Fruit fly (Drosophila melanogaster) whole organism, wandering third instar larva: ENCODE measurements around the gene vanin-like.

Experiments used
- Abd-B ChIP-seq: fragments of >200 bp; optimal IDR thresholded peaks from 2 replicates; lab custom pipeline; 2017; ENCODE audit warnings: missing biosample characterization, missing genetic modification characterization
- CG9705 ChIP-seq: fragments of 200-800 bp; sonication (Bioruptor generic); optimal IDR thresholded peaks from 2 replicates; lab custom pipeline; 2018; ENCODE audit warnings: missing biosample characterization, mild to moderate bottlenecking, missing genetic modification characterization
- CrebA ChIP-seq: fragments of 200-800 bp; sonication (Bioruptor generic); optimal IDR thresholded peaks from 2 replicates; lab custom pipeline; 2016; ENCODE audit warnings: missing biosample characterization, mild to moderate bottlenecking, missing genetic modification characterization, borderline replicate concordance
- Dfd ChIP-seq: fragments of >200 bp; optimal IDR thresholded peaks from 2 replicates; lab custom pipeline; 2017; ENCODE audit warnings: missing biosample characterization, missing genetic modification characterization
- Dif ChIP-seq: fragments of 200-275, 200-300 bp; sonication (Bioruptor generic); optimal IDR thresholded peaks from 2 replicates; lab custom pipeline; 2018; ENCODE audit warnings: missing biosample characterization, missing genetic modification characterization; ENCODE audit not compliant: partially characterized antibody
- HLH106 ChIP-seq: fragments of 200-800 bp; optimal IDR thresholded peaks from 3 replicates; lab custom pipeline; 2019; ENCODE audit warnings: missing biosample characterization, mild to moderate bottlenecking, missing genetic modification characterization, moderate library complexity
- Hnf4 ChIP-seq: fragments of 200-800 bp; sonication (Bioruptor generic); optimal IDR thresholded peaks from 2 replicates; lab custom pipeline; 2016; ENCODE audit warnings: missing biosample characterization, mild to moderate bottlenecking, missing genetic modification characterization
- Hr78 ChIP-seq: fragments of >200 bp; optimal IDR thresholded peaks from 2 replicates; lab custom pipeline; 2017; ENCODE audit warnings: missing biosample characterization, missing genetic modification characterization
- Hr83 ChIP-seq: fragments of 200-300 bp; sonication (Bioruptor generic); optimal IDR thresholded peaks from 2 replicates; lab custom pipeline; 2016; ENCODE audit warnings: missing biosample characterization, mild to moderate bottlenecking, missing genetic modification characterization, moderate library complexity; ENCODE audit not compliant: poor library complexity, severe bottlenecking
- Jra ChIP-seq: sonication (Bioruptor generic); optimal IDR thresholded peaks from 2 replicates; lab custom pipeline; 2016; ENCODE audit warnings: missing biosample characterization, missing genetic modification characterization
- Mio ChIP-seq: sonication (Bioruptor generic); optimal IDR thresholded peaks from 2 replicates; lab custom pipeline; 2016; ENCODE audit warnings: missing biosample characterization, missing genetic modification characterization
- Myc ChIP-seq: fragments of >200 bp; optimal IDR thresholded peaks from 2 replicates; lab custom pipeline; 2017
- N ChIP-seq: fragments of >200 bp; optimal IDR thresholded peaks from 2 replicates; lab custom pipeline; 2018; ENCODE audit warnings: missing biosample characterization, missing external identifiers, missing genetic modification characterization
- OdsH ChIP-seq: fragments of 200-800 bp; sonication (Bioruptor generic); optimal IDR thresholded peaks from 2 replicates; lab custom pipeline; 2016; ENCODE audit warnings: missing biosample characterization, mild to moderate bottlenecking, missing genetic modification characterization
- Rel ChIP-seq, 2 experiments: fragments of 200-800 bp; sonication (Bioruptor generic) in 1 of 2; optimal IDR thresholded peaks; 2 replicates in 1 of 2; 3 replicates in 1 of 2; lab custom pipeline; 2016 to 2019; ENCODE audit warnings: mild to moderate bottlenecking in 2 of 2, missing biosample characterization in 2 of 2, missing genetic modification characterization in 2 of 2, moderate library complexity in 1 of 2
- Vsx2 ChIP-seq: fragments of 200-300, 225-300 bp; sonication (Bioruptor generic); optimal IDR thresholded peaks from 2 replicates; lab custom pipeline; 2018; ENCODE audit warnings: missing biosample characterization, missing genetic modification characterization; ENCODE audit not compliant: partially characterized antibody
- brk ChIP-seq: fragments of 200-800 bp; sonication (Bioruptor generic); optimal IDR thresholded peaks from 2 replicates; lab custom pipeline; 2016; ENCODE audit warnings: missing biosample characterization, mild to moderate bottlenecking, missing genetic modification characterization
- dl ChIP-seq, 2 experiments: fragments of 175-275, 200-275 bp in 1 of 2; fragments of 200-275 bp in 1 of 2; sonication (Bioruptor generic); optimal IDR thresholded peaks; lab custom pipeline; 2018; ENCODE audit warnings: mild to moderate bottlenecking in 2 of 2, missing biosample characterization in 2 of 2, missing genetic modification characterization in 2 of 2, moderate library complexity in 2 of 2; ENCODE audit not compliant: partially characterized antibody in 2 of 2, insufficient read depth in 1 of 2
- dmrt93B ChIP-seq: fragments of 200-800 bp; sonication (Bioruptor generic); optimal IDR thresholded peaks from 2 replicates; lab custom pipeline; 2018; ENCODE audit warnings: missing biosample characterization, mild to moderate bottlenecking, missing genetic modification characterization
- dsf ChIP-seq: sonication (Bioruptor generic); optimal IDR thresholded peaks from 2 replicates; lab custom pipeline; 2016; ENCODE audit warnings: missing biosample characterization, missing genetic modification characterization, borderline replicate concordance
- ey ChIP-seq: fragments of 200-800 bp; sonication (Bioruptor generic); optimal IDR thresholded peaks from 2 replicates; lab custom pipeline; 2016; ENCODE audit warnings: missing biosample characterization, missing genetic modification characterization
- foxo ChIP-seq, 2 experiments: fragments of 200-800 bp; sonication (Bioruptor generic); optimal IDR thresholded peaks; 2 replicates in 1 of 2; 3 replicates in 1 of 2; lab custom pipeline; 2016 to 2017; ENCODE audit warnings: missing biosample characterization in 2 of 2, missing genetic modification characterization in 2 of 2
- fru ChIP-seq: fragments of 200-800 bp; sonication (Bioruptor generic); optimal IDR thresholded peaks from 3 replicates; lab custom pipeline; 2016; ENCODE audit warnings: missing biosample characterization, mild to moderate bottlenecking, missing genetic modification characterization
- lola ChIP-seq: fragments of >200 bp; optimal IDR thresholded peaks from 2 replicates; lab custom pipeline; 2017; ENCODE audit warnings: missing biosample characterization, missing genetic modification characterization
- pan ChIP-seq: fragments of >200 bp; optimal IDR thresholded peaks from 2 replicates; lab custom pipeline; 2017
- psq ChIP-seq: fragments of 200-800 bp; sonication (Bioruptor generic); optimal IDR thresholded peaks from 3 replicates; lab custom pipeline; 2017; ENCODE audit warnings: missing biosample characterization, mild to moderate bottlenecking, missing genetic modification characterization, moderate library complexity
- rgr ChIP-seq: fragments of 200-800 bp; sonication (Bioruptor generic); optimal IDR thresholded peaks from 3 replicates; lab custom pipeline; 2016; ENCODE audit warnings: missing biosample characterization, mild to moderate bottlenecking, missing genetic modification characterization
- sv ChIP-seq: fragments of 200-800 bp; sonication (Bioruptor generic); optimal IDR thresholded peaks from 3 replicates; lab custom pipeline; 2016; ENCODE audit warnings: missing biosample characterization, missing genetic modification characterization
- usp ChIP-seq: fragments of >200 bp; optimal IDR thresholded peaks from 2 replicates; lab custom pipeline; 2017; ENCODE audit warnings: missing biosample characterization, missing genetic modification characterization
- woc ChIP-seq: sonication (Bioruptor generic); optimal IDR thresholded peaks from 2 replicates; lab custom pipeline; 2016; ENCODE audit warnings: missing biosample characterization, mild to moderate bottlenecking, missing genetic modification characterization

Gene vanin-like

dm6 chrX:6224225-6225190 lies 22.1 kb upstream of the vanin-like start, which contains the start of gene sqh (continued):
- TF ChIP-seq ey (GFP tag; lab: Kevin White, UChicago) (peak; percentile 82), Myc (lab: Kevin White, UChicago) (no peak), Hr78 (GFP tag; lab: Kevin White, UChicago) (no peak), lola (GFP tag; lab: Kevin White, UChicago) (no peak), CG9705 (GFP tag; lab: Kevin White, UChicago) (peak; percentile 85), Hnf4 (GFP tag; lab: Kevin White, UChicago) (peak; percentile 82), Jra (GFP tag; lab: Kevin White, UChicago) (peak; percentile 97), foxo (GFP tag; optimal IDR thresholded peaks at IDR 0.05; lab: Kevin White, UChicago) (peak in 1 of 2 experiments; percentile 91), pan (lab: Kevin White, UChicago) (no peak), Dfd (GFP tag; lab: Kevin White, UChicago) (no peak), fru (peak; percentile 82), rgr (peak; percentile 89), usp (GFP tag; lab: Kevin White, UChicago) (no peak)

DNA sequence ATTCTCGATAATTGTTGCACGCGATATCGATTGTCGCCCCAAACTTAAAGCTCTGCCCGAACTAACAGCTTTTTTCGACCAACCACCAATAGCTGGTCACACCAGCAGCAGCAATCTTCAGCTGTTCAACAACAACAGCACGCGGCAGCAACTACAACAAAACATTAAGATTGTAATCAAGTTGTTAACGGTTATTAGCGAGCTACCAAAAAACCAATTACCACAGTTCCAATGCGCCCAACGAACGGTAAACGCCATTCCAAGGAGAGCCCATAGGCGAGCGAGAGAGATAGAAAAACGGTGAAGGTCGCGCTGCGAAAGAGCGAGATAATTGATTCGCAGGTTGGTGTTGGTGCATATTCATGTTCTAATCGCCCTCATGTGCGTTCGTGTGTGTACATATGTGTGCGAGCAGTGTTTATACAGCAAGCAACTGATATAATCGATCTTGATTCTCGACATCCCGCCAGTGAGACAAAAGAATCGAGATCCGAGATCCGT lies 17.5 kb upstream of the vanin-like start, which contains the start of gene Efr:
Gene Efr (plus strand): TSS at position 113 of the 501 bp plus-strand sequence.
- no peak for TF ChIP-seq N
- TF ChIP-seq dsf (GFP tag; lab: Kevin White, UChicago), result no peak
- no peak for TF ChIP-seq CrebA (GFP tag; lab: Kevin White, UChicago)
- no peak for TF ChIP-seq fru
- TF ChIP-seq psq, result no peak
- no peak for TF ChIP-seq dmrt93B (GFP tag; lab: Kevin White, UChicago)
- TF ChIP-seq sv (GFP tag; lab: Kevin White, UChicago), result no peak
- TF ChIP-seq Rel (GFP tag; optimal IDR thresholded peaks at IDR 0.05; lab: Kevin White, UChicago), result no peak
- TF ChIP-seq Rel (tag; optimal IDR thresholded peaks at IDR 0.05; lab: Kevin White, UChicago), result no peak
- no peak for TF ChIP-seq Hr83 (GFP tag; lab: Kevin White, UChicago)
- TF ChIP-seq woc (GFP tag; lab: Kevin White, UChicago), result no peak
- no peak for TF ChIP-seq OdsH (GFP tag; lab: Kevin White, UChicago)
- TF ChIP-seq Myc (lab: Kevin White, UChicago), result no peak
- no peak for TF ChIP-seq brk (GFP tag; lab: Kevin White, UChicago)
- TF ChIP-seq ey (GFP tag; lab: Kevin White, UChicago), result no peak
- TF ChIP-seq dl (GFP tag; optimal IDR thresholded peaks at IDR 0.05; lab: Kevin White, UChicago; ENCODE audit: insufficient read depth in 1 of 2, partially characterized antibody in 2 of 2), result no peak
- no peak for TF ChIP-seq Dif (GFP tag; lab: Kevin White, UChicago)
- TF ChIP-seq Vsx2 (GFP tag; lab: Kevin White, UChicago), result no peak

DNA sequence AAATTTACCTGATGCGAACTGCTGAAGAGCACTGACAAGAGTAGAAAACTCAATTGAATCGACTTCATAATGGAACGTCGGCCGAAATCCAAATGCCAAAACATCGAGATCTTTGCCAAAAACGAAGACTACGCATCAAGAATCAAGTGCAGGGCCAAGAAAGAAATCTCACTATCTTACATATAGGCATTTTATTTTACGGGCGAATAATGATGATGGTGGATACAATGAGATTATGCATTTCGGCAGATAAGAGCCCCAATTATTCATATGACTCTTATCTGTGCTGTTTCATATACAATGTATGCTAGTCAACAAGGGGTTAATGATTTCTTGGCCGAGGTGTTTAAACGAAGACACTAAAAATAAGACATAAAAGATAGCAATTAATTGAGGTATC lies 16.9 kb upstream of the vanin-like start, which contains the start of gene Btnd:
Gene Btnd (minus strand): TSS at position 101 of the 400 bp plus-strand sequence.
- TF ChIP-seq Dif (GFP tag; lab: Kevin White, UChicago), result no peak
- no peak for TF ChIP-seq Mio (GFP tag; lab: Kevin White, UChicago)
- no peak for TF ChIP-seq usp (GFP tag; lab: Kevin White, UChicago)
- no peak for TF ChIP-seq Abd-B (GFP tag; lab: Kevin White, UChicago)
- no peak for TF ChIP-seq dsf (GFP tag; lab: Kevin White, UChicago)
- no peak for TF ChIP-seq HLH106 (tag; lab: Kevin White, UChicago)
- TF ChIP-seq sv (GFP tag; lab: Kevin White, UChicago), result no peak
- no peak for TF ChIP-seq OdsH (GFP tag; lab: Kevin White, UChicago)
- TF ChIP-seq ey (GFP tag; lab: Kevin White, UChicago), result no peak
- no peak for TF ChIP-seq Hnf4 (GFP tag; lab: Kevin White, UChicago)
- TF ChIP-seq psq, result no peak
- no peak for TF ChIP-seq Rel (GFP tag; optimal IDR thresholded peaks at IDR 0.05; lab: Kevin White, UChicago)
- TF ChIP-seq Rel (tag; optimal IDR thresholded peaks at IDR 0.05; lab: Kevin White, UChicago), result no peak
